Fruit fly (Drosophila melanogaster) whole organism, embryonic: ENCODE measurements around the gene SP1173.
A peak's percentile ranks its signal among the peaks of the same experiment; 100 is the strongest.

Experiments
- Ada2b ChIP-seq: fragments of 200-800 bp; sonication (Bioruptor generic); IDR thresholded peaks from 2 replicates; pipeline ENCODE4 v1.3.6; 2022; ENCODE audit warnings: missing biosample characterization, missing genetic modification characterization
- BtbVII ChIP-seq: fragments of 200-800 bp; sonication (Bioruptor generic); optimal IDR thresholded peaks from 3 replicates; lab custom pipeline; 2017; ENCODE audit warnings: missing biosample characterization, mild to moderate bottlenecking, missing genetic modification characterization
- CG10147 ChIP-seq: fragments of 200-800 bp; sonication (Bioruptor generic); optimal IDR thresholded peaks from 2 replicates; lab custom pipeline; 2019; ENCODE audit warnings: missing biosample characterization, mild to moderate bottlenecking, missing genetic modification characterization, moderate library complexity
- CG10267 ChIP-seq: fragments of 200-800 bp; sonication (Bioruptor generic); optimal IDR thresholded peaks from 2 replicates; lab custom pipeline; 2018; ENCODE audit warnings: missing biosample characterization, mild to moderate bottlenecking, missing genetic modification characterization, moderate library complexity
- CG10366 ChIP-seq: fragments of 200-800 bp; sonication (Bioruptor generic); IDR thresholded peaks from 2 replicates; pipeline ENCODE4 v1.3.6; 2022; ENCODE audit warnings: missing biosample characterization, missing genetic modification characterization
- CG10462 ChIP-seq: fragments of 200-800 bp; sonication (Bioruptor generic); optimal IDR thresholded peaks from 2 replicates; lab custom pipeline; 2016; ENCODE audit warnings: missing biosample characterization, missing genetic modification characterization
- CG11695 ChIP-seq: fragments of 200-800 bp; sonication (Bioruptor generic); IDR thresholded peaks from 3 replicates; pipeline ENCODE4 v1.3.6; 2022; ENCODE audit warnings: missing biosample characterization, missing genetic modification characterization
- CG1233 ChIP-seq: fragments of 200-800 bp; sonication (Bioruptor generic); optimal IDR thresholded peaks from 4 replicates; lab custom pipeline; 2018; ENCODE audit warnings: missing biosample characterization, mild to moderate bottlenecking, missing genetic modification characterization
- CG12942 ChIP-seq: fragments of 200-800 bp; sonication (Bioruptor generic); optimal IDR thresholded peaks from 3 replicates; lab custom pipeline; 2016; ENCODE audit warnings: missing biosample characterization, missing genetic modification characterization
- CG14860 ChIP-seq: fragments of 200-800 bp; sonication (Bioruptor generic); IDR thresholded peaks from 3 replicates; pipeline ENCODE4 v1.3.6; 2022; ENCODE audit warnings: missing biosample characterization, missing genetic modification characterization; ENCODE audit not compliant: partially characterized antibody
- CG15479 ChIP-seq: fragments of 200-800 bp; sonication (Bioruptor generic); optimal IDR thresholded peaks from 3 replicates; lab custom pipeline; 2019; ENCODE audit warnings: missing biosample characterization, mild to moderate bottlenecking, missing genetic modification characterization, moderate library complexity
- CG15601 ChIP-seq: fragments of 200-800 bp; sonication (Bioruptor generic); optimal IDR thresholded peaks from 3 replicates; lab custom pipeline; 2019; ENCODE audit warnings: missing biosample characterization, mild to moderate bottlenecking, missing genetic modification characterization, moderate library complexity
- CG1603 ChIP-seq: fragments of 200-800 bp; sonication (Bioruptor generic); optimal IDR thresholded peaks from 2 replicates; lab custom pipeline; 2019; ENCODE audit warnings: missing biosample characterization, mild to moderate bottlenecking, missing genetic modification characterization, moderate library complexity
- CG16779 ChIP-seq: fragments of 200-800 bp; sonication (Bioruptor generic); IDR thresholded peaks from 2 replicates; pipeline ENCODE4 v1.3.6; 2022; ENCODE audit warnings: missing biosample characterization, missing genetic modification characterization
- CG17359 ChIP-seq: fragments of 200-800 bp; sonication (Bioruptor generic); optimal IDR thresholded peaks from 3 replicates; lab custom pipeline; 2018; ENCODE audit warnings: missing biosample characterization, mild to moderate bottlenecking, missing genetic modification characterization, moderate library complexity
- CG17829 ChIP-seq: fragments of 200-800 bp; optimal IDR thresholded peaks from 2 replicates; lab custom pipeline; 2019; ENCODE audit warnings: missing biosample characterization, mild to moderate bottlenecking, missing genetic modification characterization, moderate library complexity
- CG18011 ChIP-seq: fragments of 200-800 bp; sonication (Bioruptor generic); optimal IDR thresholded peaks from 2 replicates; lab custom pipeline; 2017; ENCODE audit warnings: missing biosample characterization, missing genetic modification characterization, mild to moderate bottlenecking, moderate library complexity, missing genotype
- CG30020 ChIP-seq: fragments of 200-800 bp; optimal IDR thresholded peaks from 2 replicates; lab custom pipeline; 2019; ENCODE audit warnings: missing biosample characterization, mild to moderate bottlenecking, missing genetic modification characterization, moderate library complexity
- CG3847 ChIP-seq: fragments of 200-800 bp; sonication (Bioruptor generic); IDR thresholded peaks from 2 replicates; pipeline ENCODE4 v1.3.6; 2022; ENCODE audit warnings: missing biosample characterization, missing genetic modification characterization
- CG4854 ChIP-seq: fragments of 200-800 bp; sonication (Bioruptor generic); optimal IDR thresholded peaks from 2 replicates; lab custom pipeline; 2016; ENCODE audit warnings: missing biosample characterization, missing genetic modification characterization, inconsistent platforms
- CG5180 ChIP-seq: fragments of 200-800 bp; sonication (Bioruptor generic); optimal IDR thresholded peaks from 3 replicates; lab custom pipeline; 2017; ENCODE audit warnings: missing biosample characterization, missing genetic modification characterization, mild to moderate bottlenecking, moderate library complexity, missing genetic modification reagents
- CG6254 ChIP-seq: fragments of 200-800 bp; sonication (Bioruptor generic); optimal IDR thresholded peaks from 3 replicates; lab custom pipeline; 2017; ENCODE audit warnings: mild to moderate bottlenecking, missing biosample characterization, missing genetic modification reagents, missing genetic modification characterization
- CG8089 ChIP-seq: fragments of 200-800 bp; sonication (Bioruptor generic); optimal IDR thresholded peaks from 3 replicates; lab custom pipeline; 2016; ENCODE audit warnings: missing biosample characterization, missing genetic modification characterization
- Camta ChIP-seq: fragments of 200-800 bp; sonication (Bioruptor generic); optimal IDR thresholded peaks from 2 replicates; lab custom pipeline; 2016; ENCODE audit warnings: missing biosample characterization, missing genetic modification characterization
- Dll ChIP-seq: fragments of 200-800 bp; sonication (Bioruptor generic); IDR thresholded peaks from 4 replicates; pipeline ENCODE4 v1.3.6; 2022; ENCODE audit warnings: missing biosample characterization, missing genetic modification characterization; ENCODE audit not compliant: partially characterized antibody
- Dref ChIP-seq: fragments of 200-800 bp; sonication (Bioruptor generic); IDR thresholded peaks from 2 replicates; pipeline ENCODE4 v1.3.6; 2022; ENCODE audit warnings: missing biosample characterization, missing genetic modification characterization
- E2f1 ChIP-seq: fragments of 200-800 bp; sonication (Bioruptor generic); IDR thresholded peaks from 2 replicates; pipeline ENCODE4 v1.3.6; 2022; ENCODE audit warnings: missing biosample characterization, missing genetic modification characterization
- MTF-1 ChIP-seq: fragments of 200-800 bp; sonication (Bioruptor generic); optimal IDR thresholded peaks from 2 replicates; lab custom pipeline; 2018; ENCODE audit warnings: missing biosample characterization, mild to moderate bottlenecking, missing genetic modification characterization, borderline replicate concordance
- Mrtf ChIP-seq: fragments of 200-800 bp; sonication (Bioruptor generic); IDR thresholded peaks from 3 replicates; pipeline ENCODE4 v1.3.6; 2022; ENCODE audit warnings: missing biosample characterization, missing genetic modification characterization
- NFAT ChIP-seq: fragments of 200-800 bp; sonication (Bioruptor generic); IDR thresholded peaks from 2 replicates; pipeline ENCODE4 v1.3.6; 2022; ENCODE audit warnings: missing biosample characterization, missing genetic modification characterization
- Nf-YA ChIP-seq: fragments of 200-800 bp; sonication (Bioruptor generic); IDR thresholded peaks from 2 replicates; pipeline ENCODE4 v1.3.6; 2022; ENCODE audit warnings: missing biosample characterization, missing genetic modification characterization
- TFAM ChIP-seq: fragments of 200-800 bp; sonication (Bioruptor generic); optimal IDR thresholded peaks from 2 replicates; lab custom pipeline; 2017; ENCODE audit warnings: missing biosample characterization, missing genetic modification characterization, inconsistent platforms
- ara ChIP-seq: fragments of 200-800 bp; sonication (Bioruptor generic); IDR thresholded peaks from 2 replicates; pipeline ENCODE4 v1.3.6; 2022; ENCODE audit warnings: missing biosample characterization, missing genetic modification characterization
- disco-r ChIP-seq: fragments of 200-800 bp; sonication (Bioruptor generic); optimal IDR thresholded peaks from 2 replicates; lab custom pipeline; 2016; ENCODE audit warnings: missing biosample characterization, missing genetic modification characterization
- dm ChIP-seq: fragments of 200-800 bp; sonication (Bioruptor generic); optimal IDR thresholded peaks from 3 replicates; lab custom pipeline; 2016; ENCODE audit warnings: missing biosample characterization, missing genetic modification characterization
- emc ChIP-seq: fragments of 200-800 bp; sonication (Bioruptor generic); optimal IDR thresholded peaks from 2 replicates; lab custom pipeline; 2016; ENCODE audit warnings: missing biosample characterization, missing genetic modification characterization
- fd3F ChIP-seq: fragments of 200-800 bp; sonication (Bioruptor generic); optimal IDR thresholded peaks from 2 replicates; lab custom pipeline; 2018; ENCODE audit warnings: missing biosample characterization, mild to moderate bottlenecking, missing genetic modification characterization, moderate library complexity
- ftz-f1 ChIP-seq: fragments of 200-800 bp; sonication (Bioruptor generic); optimal IDR thresholded peaks from 2 replicates; lab custom pipeline; 2016; ENCODE audit warnings: missing biosample characterization, missing genetic modification characterization
- hbn ChIP-seq: fragments of 200-800 bp; sonication (Bioruptor generic); IDR thresholded peaks from 2 replicates; pipeline ENCODE4 v1.3.6; 2022; ENCODE audit warnings: missing biosample characterization, missing genetic modification characterization; ENCODE audit not compliant: partially characterized antibody
- ind ChIP-seq: fragments of 200-800 bp; sonication (Bioruptor generic); optimal IDR thresholded peaks from 3 replicates; lab custom pipeline; 2016; ENCODE audit warnings: missing biosample characterization, missing genetic modification characterization
- knrl ChIP-seq: fragments of 200-800 bp; sonication (Bioruptor generic); IDR thresholded peaks from 3 replicates; pipeline ENCODE4 v1.3.6; 2022; ENCODE audit warnings: missing biosample characterization, missing genetic modification characterization; ENCODE audit not compliant: partially characterized antibody
- p53 ChIP-seq: fragments of 200-800 bp; sonication (Bioruptor generic); optimal IDR thresholded peaks from 2 replicates; lab custom pipeline; 2016; ENCODE audit warnings: missing biosample characterization, missing genetic modification characterization
- pb ChIP-seq: fragments of 200-800 bp; sonication (Bioruptor generic); optimal IDR thresholded peaks from 3 replicates; lab custom pipeline; 2016; ENCODE audit warnings: missing biosample characterization, missing genetic modification characterization
- pum ChIP-seq: fragments of 200-800 bp; sonication (Bioruptor generic); optimal IDR thresholded peaks from 2 replicates; lab custom pipeline; 2016; ENCODE audit warnings: missing biosample characterization, missing genetic modification characterization
- shn ChIP-seq: fragments of 200-800 bp; sonication (Bioruptor generic); optimal IDR thresholded peaks from 3 replicates; lab custom pipeline; 2016; ENCODE audit warnings: missing biosample characterization, missing genetic modification characterization
- slou ChIP-seq: fragments of 200-800 bp; sonication (Bioruptor generic); optimal IDR thresholded peaks from 3 replicates; lab custom pipeline; 2016; ENCODE audit warnings: missing biosample characterization, missing genetic modification characterization
- tin ChIP-seq: fragments of 200-800 bp; sonication (Bioruptor generic); optimal IDR thresholded peaks from 3 replicates; lab custom pipeline; 2016; ENCODE audit warnings: missing biosample characterization, missing genetic modification characterization
- tll ChIP-seq, 2 experiments: fragments of 200-800 bp in 1 of 2; fragments of >200 bp in 1 of 2; sonication (Bioruptor generic) in 1 of 2; optimal IDR thresholded peaks; 2 replicates each; lab custom pipeline; 2017 to 2019; ENCODE audit warnings: missing biosample characterization in 2 of 2, missing genetic modification characterization in 2 of 2, mild to moderate bottlenecking in 1 of 2, moderate library complexity in 1 of 2
- unc-4 ChIP-seq: fragments of 200-800 bp; sonication (Bioruptor generic); IDR thresholded peaks from 2 replicates; pipeline ENCODE4 v1.3.6; 2022; ENCODE audit warnings: missing biosample characterization, missing genetic modification characterization; ENCODE audit not compliant: partially characterized antibody
- wek ChIP-seq: fragments of 200-800 bp; sonication (Bioruptor generic); optimal IDR thresholded peaks from 3 replicates; lab custom pipeline; 2018; ENCODE audit warnings: missing biosample characterization, mild to moderate bottlenecking, missing genetic modification characterization, moderate library complexity

The SP1173 gene

dm6 chr3L:6705865-6706264 lies 2.5 kb upstream of the SP1173 start (continued):
- TF ChIP-seq TFAM (GFP tag; lab: Kevin White, UChicago) (no peak), Nf-YA (peak; percentile 54), CG17359 (tag; lab: Kevin White, UChicago) (peak; percentile 85), shn (GFP tag; lab: Kevin White, UChicago) (no peak), emc (no peak), CG10462 (GFP tag; lab: Kevin White, UChicago) (peak; percentile 16), Dll (GFP tag; lab: Robert Waterston, UW) (no peak), pb (GFP tag; lab: Kevin White, UChicago) (peak; percentile 7), CG11695 (peak; percentile 53; the same call in 2 of the 3 replicates), dm (GFP tag; lab: Kevin White, UChicago) (no peak), CG17829 (peak; percentile 61), CG10267 (peak; percentile 55), slou (GFP tag; lab: Kevin White, UChicago) (no peak), ind (GFP tag; lab: Kevin White, UChicago) (peak; percentile 59), disco-r (no peak), CG15479 (GFP tag; lab: Kevin White, UChicago) (no peak), Camta (GFP tag; lab: Kevin White, UChicago) (peak; percentile 21), tll (GFP tag; optimal IDR thresholded peaks at IDR 0.05; lab: Kevin White, UChicago) (no peak), CG12942 (peak; percentile 38), CG10366 (GFP tag; lab: Robert Waterston, UW) (peak; percentile 65), CG10147 (GFP tag; lab: Kevin White, UChicago) (peak; percentile 43), CG14860 (GFP tag; lab: Robert Waterston, UW) (no peak), MTF-1 (GFP tag; lab: Kevin White, UChicago) (no peak), p53 (no peak), E2f1 (GFP tag; lab: Robert Waterston, UW) (no peak), CG3847 (no peak), Dref (no peak), ftz-f1 (no peak), ara (GFP tag; lab: Robert Waterston, UW) (no peak), CG6254 (GFP tag; lab: Kevin White, UChicago) (peak; percentile 30), pum (GFP tag; lab: Kevin White, UChicago) (peak; percentile 27), unc-4 (GFP tag; lab: Robert Waterston, UW) (no peak), CG30020 (tag; lab: Kevin White, UChicago) (no peak), CG18011 (no peak), fd3F (GFP tag; lab: Kevin White, UChicago) (peak; percentile 54), Mrtf (peak; percentile 14; the same call in 1 of the 3 replicates), CG1233 (peak; percentile 52), CG1603 (tag; lab: Kevin White, UChicago) (peak; percentile 47), tin (GFP tag; lab: Kevin White, UChicago) (peak; percentile 58), CG15601 (tag; lab: Kevin White, UChicago) (peak; percentile 50), Ada2b (peak; percentile 58), CG8089 (GFP tag; lab: Kevin White, UChicago) (no peak), CG5180 (GFP tag; lab: Kevin White, UChicago) (peak; percentile 60), hbn (GFP tag; lab: Robert Waterston, UW) (no peak), BtbVII (GFP tag; lab: Kevin White, UChicago) (peak; percentile 52), knrl (GFP tag; lab: Robert Waterston, UW) (no peak), wek (no peak), CG4854 (no peak), NFAT (peak; percentile 32; the same call in 1 of the 2 replicates), CG16779 (GFP tag; lab: Robert Waterston, UW) (no peak)
